Fruit fly (Drosophila melanogaster): ENCODE data around the gene Ulp1.

Ulp1 gene

DNA sequence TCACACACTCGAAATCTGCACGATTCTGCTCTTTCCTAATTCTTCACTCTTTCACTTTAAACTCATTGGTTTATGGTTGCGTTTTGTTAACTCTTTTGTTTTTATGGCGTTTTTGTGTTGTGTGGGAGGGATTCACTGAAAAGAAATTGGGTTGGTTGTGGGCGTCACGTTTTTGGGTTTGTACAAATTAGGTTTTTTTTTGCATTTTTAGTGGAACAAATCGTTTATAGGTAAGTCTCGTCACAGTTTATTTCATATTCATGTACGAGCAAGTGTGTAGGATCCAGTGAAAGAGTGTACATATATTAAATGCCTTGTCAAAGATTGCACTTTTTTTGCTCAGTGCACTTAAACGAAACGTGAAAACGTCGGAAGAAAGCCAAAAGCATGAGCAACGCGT lies 43.3 kb downstream of the Ulp1 start (continued):
- no peak for TF ChIP-seq CG18476 (GFP tag; optimal IDR thresholded peaks at IDR 0.05)
- TF ChIP-seq abd-A (tag; optimal IDR thresholded peaks at IDR 0.05): no peak
- no peak for TF ChIP-seq pnt (GFP tag; optimal IDR thresholded peaks at IDR 0.05)
- no peak for TF ChIP-seq CG2129 (GFP tag; IDR thresholded peaks at IDR 0.05; ENCODE audit: partially characterized antibody)
- no peak for TF ChIP-seq CG17568 (GFP tag; optimal IDR thresholded peaks at IDR 0.05)
- TF ChIP-seq sima (GFP tag; optimal IDR thresholded peaks at IDR 0.05): no peak
- TF ChIP-seq repo (GFP tag; optimal IDR thresholded peaks at IDR 0.05): no peak
- no peak for TF ChIP-seq twi (tag; optimal IDR thresholded peaks at IDR 0.05)
- no peak for TF ChIP-seq Hsf (GFP tag; optimal IDR thresholded peaks at IDR 0.05)
- TF ChIP-seq Awh (GFP tag; IDR thresholded peaks at IDR 0.05): no peak
- TF ChIP-seq yki (optimal IDR thresholded peaks at IDR 0.05): no peak
- TF ChIP-seq CG14965 (GFP tag; optimal IDR thresholded peaks at IDR 0.05; ENCODE audit: borderline replicate concordance): no peak
- TF ChIP-seq tap (tag; optimal IDR thresholded peaks at IDR 0.05): no peak
- TF ChIP-seq CG32772 (GFP tag; IDR thresholded peaks at IDR 0.05): no peak
- no peak for TF ChIP-seq Six4 (GFP tag; optimal IDR thresholded peaks at IDR 0.05)
- no peak for TF ChIP-seq NC2α (GFP tag; optimal IDR thresholded peaks at IDR 0.05)
- no peak for TF ChIP-seq nerfin-2 (GFP tag; IDR thresholded peaks at IDR 0.05; ENCODE audit: partially characterized antibody)
- no peak for TF ChIP-seq mld (GFP tag; IDR thresholded peaks at IDR 0.05; ENCODE audit: partially characterized antibody)
- no peak for TF ChIP-seq Rfx (GFP tag; IDR thresholded peaks at IDR 0.05)
- TF ChIP-seq sim (GFP tag; IDR thresholded peaks at IDR 0.05): no peak
- no peak for TF ChIP-seq E2f2 (GFP tag; IDR thresholded peaks at IDR 0.05)
- no peak for TF ChIP-seq CG1233 (GFP tag; optimal IDR thresholded peaks at IDR 0.05)
- TF ChIP-seq CG7928 (GFP tag; optimal IDR thresholded peaks at IDR 0.05): no peak
- no peak for TF ChIP-seq CG7372 (GFP tag; IDR thresholded peaks at IDR 0.05)
- no peak for TF ChIP-seq CG8290 (GFP tag; optimal IDR thresholded peaks at IDR 0.05)
- no peak for TF ChIP-seq CG8290 (tag; optimal IDR thresholded peaks at IDR 0.05)
- TF ChIP-seq CG18764 (GFP tag; optimal IDR thresholded peaks at IDR 0.05): peak; percentile 1
- no peak for TF ChIP-seq Vsx1 (GFP tag; optimal IDR thresholded peaks at IDR 0.05)
- no peak for TF ChIP-seq CG6254 (GFP tag; optimal IDR thresholded peaks at IDR 0.05)
- TF ChIP-seq kni (GFP tag; optimal IDR thresholded peaks at IDR 0.05): no peak
- no peak for TF ChIP-seq CG16863 (GFP tag; optimal IDR thresholded peaks at IDR 0.05)
- no peak for TF ChIP-seq CG17829 (tag; optimal IDR thresholded peaks at IDR 0.05)
- no peak for TF ChIP-seq CG13123 (GFP tag; optimal IDR thresholded peaks at IDR 0.05)
- TF ChIP-seq vfl (GFP tag; optimal IDR thresholded peaks at IDR 0.05): no peak
- TF ChIP-seq CG13424 (tag; optimal IDR thresholded peaks at IDR 0.05): no peak
- TF ChIP-seq ab (GFP tag; optimal IDR thresholded peaks at IDR 0.05): no peak
- no peak for TF ChIP-seq E2f1 (GFP tag; IDR thresholded peaks at IDR 0.05)
- no peak for TF ChIP-seq CG17802 (tag; optimal IDR thresholded peaks at IDR 0.05)
- TF ChIP-seq Antp (GFP tag; optimal IDR thresholded peaks at IDR 0.05): peak; percentile 25
- peak; percentile 34; the same call in 2 of the 3 replicates for TF ChIP-seq dysf (GFP tag; IDR thresholded peaks at IDR 0.05)
- no peak for TF ChIP-seq CG4617 (GFP tag; optimal IDR thresholded peaks at IDR 0.05; ENCODE audit: borderline replicate concordance)
- no peak for TF ChIP-seq CG7357 (GFP tag; IDR thresholded peaks at IDR 0.05)
- no peak for TF ChIP-seq dmrt11E (tag; optimal IDR thresholded peaks at IDR 0.05)
- TF ChIP-seq pan (optimal IDR thresholded peaks at IDR 0.05): no peak
- no peak for TF ChIP-seq pan (GFP tag; optimal IDR thresholded peaks at IDR 0.05 in 1 of 2, IDR thresholded peaks at IDR 0.05 in 1 of 2)
- TF ChIP-seq ara (GFP tag; IDR thresholded peaks at IDR 0.05): no peak
- TF ChIP-seq sr (GFP tag; IDR thresholded peaks at IDR 0.05): no peak
- no peak for TF ChIP-seq seq (GFP tag; IDR thresholded peaks at IDR 0.05)
- TF ChIP-seq CG30431 (GFP tag; optimal IDR thresholded peaks at IDR 0.05): no peak
- peak; percentile 10 for TF ChIP-seq CG3163 (GFP tag; optimal IDR thresholded peaks at IDR 0.05)
- TF ChIP-seq Aef1 (GFP tag; IDR thresholded peaks at IDR 0.05): 0 out of 3 replicates have a peak, but pooled peaks have one; percentile 17
- TF ChIP-seq stwl (tag; optimal IDR thresholded peaks at IDR 0.05): no peak
- TF ChIP-seq gsb (GFP tag; IDR thresholded peaks at IDR 0.05): no peak

Measured in whole organism, embryonic.